Worm (Caenorhabditis elegans) whole organism, L2 larva: ENCODE results near the gene txdc-9.

Experiments
- C34F6.9 ChIP-seq: fragments of 150-350 bp; optimal IDR thresholded peaks from 2 replicates; lab custom pipeline; 2014; ENCODE audit warnings: missing biosample characterization, missing genetic modification characterization
- F13H6.1 ChIP-seq: sonication (generic microtip); optimal IDR thresholded peaks from 2 replicates; lab custom pipeline; 2016; ENCODE audit warnings: missing genetic modification characterization, missing compliant biosample characterization
- R02D3.7 ChIP-seq: fragments of 150-350 bp; optimal IDR thresholded peaks from 2 replicates; lab custom pipeline; 2014; ENCODE audit warnings: missing biosample characterization, missing genetic modification characterization
- ZK546.5 ChIP-seq: sonication (generic microtip); optimal IDR thresholded peaks from 2 replicates; lab custom pipeline; 2017; ENCODE audit warnings: missing biosample characterization, missing genetic modification characterization
- aly-2 ChIP-seq: fragments of 150-350 bp; optimal IDR thresholded peaks from 2 replicates; lab custom pipeline; 2014; ENCODE audit warnings: missing biosample characterization, missing genetic modification characterization
- ama-1 ChIP-seq: fragments of 150-350 bp; optimal IDR thresholded peaks from 2 replicates; lab custom pipeline; 2018; ENCODE audit warnings: inconsistent platforms
- blmp-1 ChIP-seq: sonication (generic microtip); optimal IDR thresholded peaks from 2 replicates; lab custom pipeline; 2017; ENCODE audit warnings: missing genetic modification characterization, mild to moderate bottlenecking, missing compliant biosample characterization, antibody characterized with exemption, moderate library complexity; ENCODE audit not compliant: insufficient read depth
- ceh-16 ChIP-seq: fragments of 150-350 bp; optimal IDR thresholded peaks from 2 replicates; lab custom pipeline; 2014; ENCODE audit warnings: missing biosample characterization, missing genetic modification characterization
- ceh-82 ChIP-seq: fragments of 150-350 bp; optimal IDR thresholded peaks from 2 replicates; lab custom pipeline; 2014; ENCODE audit warnings: missing biosample characterization, missing genetic modification characterization
- crh-2 ChIP-seq: sonication (generic microtip); optimal IDR thresholded peaks from 2 replicates; lab custom pipeline; 2017; ENCODE audit warnings: missing biosample characterization, missing genetic modification characterization
- dmd-4 ChIP-seq: sonication (generic microtip); optimal IDR thresholded peaks from 2 replicates; lab custom pipeline; 2017; ENCODE audit warnings: missing biosample characterization, missing genetic modification characterization
- egl-27 ChIP-seq: sonication (generic microtip); optimal IDR thresholded peaks from 3 replicates; lab custom pipeline; 2017; ENCODE audit warnings: missing biosample characterization, missing genetic modification reagents, missing genetic modification characterization
- elt-1 ChIP-seq: fragments of 150-350 bp; optimal IDR thresholded peaks from 2 replicates; lab custom pipeline; 2014; ENCODE audit warnings: missing biosample characterization, missing genetic modification characterization
- gmeb-1 ChIP-seq: fragments of 150-350 bp; optimal IDR thresholded peaks from 2 replicates; lab custom pipeline; 2014; ENCODE audit warnings: missing biosample characterization, missing genetic modification characterization
- lin-11 ChIP-seq: fragments of 150-350 bp; sonication (generic microtip); optimal IDR thresholded peaks from 2 replicates; lab custom pipeline; 2014; ENCODE audit warnings: missing biosample characterization, missing genetic modification characterization, inconsistent platforms, mixed read lengths
- lin-13 ChIP-seq: fragments of 150-350 bp; optimal IDR thresholded peaks from 2 replicates; lab custom pipeline; 2014; ENCODE audit warnings: missing biosample characterization, missing genetic modification reagents, missing genetic modification characterization
- lin-39 ChIP-seq: fragments of 150-350 bp; optimal IDR thresholded peaks from 2 replicates; lab custom pipeline; 2014; ENCODE audit warnings: missing biosample characterization, missing genetic modification reagents, missing genetic modification characterization
- lsy-2 ChIP-seq, 2 experiments: fragments of 150-350 bp in 1 of 2; sonication (generic microtip) in 1 of 2; optimal IDR thresholded peaks; 2 replicates each; lab custom pipeline; 2014 to 2017; ENCODE audit warnings: missing biosample characterization in 2 of 2, missing genetic modification characterization in 2 of 2
- mab-5 ChIP-seq: fragments of 150-350 bp; optimal IDR thresholded peaks from 2 replicates; lab custom pipeline; 2014; ENCODE audit warnings: missing biosample characterization, missing genetic modification characterization
- mbf-1 ChIP-seq: sonication (generic microtip); optimal IDR thresholded peaks from 2 replicates; lab custom pipeline; 2017; ENCODE audit warnings: missing biosample characterization, missing genetic modification characterization
- mdl-1 ChIP-seq, 2 experiments: fragments of 150-350 bp in 1 of 2; sonication (generic microtip) in 1 of 2; optimal IDR thresholded peaks; 2 replicates each; lab custom pipeline; 2017; ENCODE audit warnings: missing biosample characterization in 2 of 2, missing genetic modification characterization in 2 of 2
- nhr-10 ChIP-seq: sonication (generic microtip); optimal IDR thresholded peaks from 2 replicates; lab custom pipeline; 2017; ENCODE audit warnings: missing biosample characterization, missing genetic modification characterization
- nhr-11 ChIP-seq: fragments of 150-350 bp; optimal IDR thresholded peaks from 2 replicates; lab custom pipeline; 2014; ENCODE audit warnings: missing biosample characterization, missing genetic modification characterization
- nhr-12 ChIP-seq: fragments of 150-350 bp; optimal IDR thresholded peaks from 2 replicates; lab custom pipeline; 2014; ENCODE audit warnings: missing biosample characterization, missing genetic modification characterization
- nhr-129 ChIP-seq: fragments of 150-350 bp; optimal IDR thresholded peaks from 2 replicates; lab custom pipeline; 2014; ENCODE audit warnings: missing biosample characterization, missing genetic modification characterization
- nhr-23 ChIP-seq: fragments of 150-350 bp; optimal IDR thresholded peaks from 2 replicates; lab custom pipeline; 2014; ENCODE audit warnings: missing biosample characterization, missing genetic modification reagents, missing genetic modification characterization
- nhr-237 ChIP-seq: fragments of 150-350 bp; optimal IDR thresholded peaks from 2 replicates; lab custom pipeline; 2014; ENCODE audit warnings: missing biosample characterization, missing genetic modification characterization
- nhr-25 ChIP-seq: fragments of 150-350 bp; sonication (generic microtip); optimal IDR thresholded peaks from 3 replicates; lab custom pipeline; 2014; ENCODE audit warnings: missing biosample characterization, missing genetic modification characterization
- nhr-6 ChIP-seq: fragments of 150-350 bp; optimal IDR thresholded peaks from 2 replicates; lab custom pipeline; 2014; ENCODE audit warnings: missing biosample characterization, missing genetic modification characterization
- nhr-77 ChIP-seq: fragments of 150-350 bp; optimal IDR thresholded peaks from 2 replicates; lab custom pipeline; 2014; ENCODE audit warnings: missing biosample characterization, missing genetic modification characterization
- peb-1 ChIP-seq: fragments of 150-350 bp; optimal IDR thresholded peaks from 2 replicates; lab custom pipeline; 2014; ENCODE audit warnings: missing biosample characterization, missing genetic modification characterization
- skn-1 ChIP-seq: sonication (generic microtip); optimal IDR thresholded peaks from 2 replicates; lab custom pipeline; 2017; ENCODE audit warnings: missing biosample characterization, missing genetic modification characterization
- sma-3 ChIP-seq: sonication (generic microtip); optimal IDR thresholded peaks from 2 replicates; lab custom pipeline; 2016; ENCODE audit warnings: missing genetic modification reagents, missing genetic modification characterization, missing compliant biosample characterization
- sma-9 ChIP-seq, 2 experiments: fragments of 150-350 bp in 1 of 2; sonication (generic microtip) in 1 of 2; optimal IDR thresholded peaks; 2 replicates each; lab custom pipeline; 2014 to 2016; ENCODE audit warnings: missing genetic modification characterization in 2 of 2, mild to moderate bottlenecking in 1 of 2, missing biosample characterization in 1 of 2, missing compliant biosample characterization in 1 of 2, missing genetic modification reagents in 1 of 2, moderate library complexity in 1 of 2
- snpc-4 ChIP-seq: fragments of 150-350 bp; optimal IDR thresholded peaks from 2 replicates; lab custom pipeline; 2014; ENCODE audit warnings: missing biosample characterization, missing genetic modification characterization
- unc-39 ChIP-seq: fragments of 150-350 bp; optimal IDR thresholded peaks from 2 replicates; lab custom pipeline; 2014; ENCODE audit warnings: missing biosample characterization, missing genetic modification characterization
- unc-55 ChIP-seq: fragments of 150-350 bp; sonication (generic microtip); optimal IDR thresholded peaks from 3 replicates; lab custom pipeline; 2014; ENCODE audit warnings: missing biosample characterization, missing genetic modification reagents, missing genetic modification characterization
- unc-62 ChIP-seq: fragments of 150-350 bp; optimal IDR thresholded peaks from 2 replicates; lab custom pipeline; 2014; ENCODE audit warnings: missing biosample characterization, missing genetic modification reagents, missing genetic modification characterization
- zag-1 ChIP-seq: fragments of 150-350 bp; optimal IDR thresholded peaks from 2 replicates; lab custom pipeline; 2014; ENCODE audit warnings: missing biosample characterization, missing genetic modification characterization
- ztf-1 ChIP-seq: fragments of 200-800 bp; sonication (Bioruptor generic); conservative IDR thresholded peaks from 2 replicates; pipeline ENCODE4 v1.3.6; 2022; ENCODE audit warnings: missing genetic modification characterization, missing compliant biosample characterization
- ztf-11 ChIP-seq: sonication (generic microtip); optimal IDR thresholded peaks from 2 replicates; lab custom pipeline; 2017; ENCODE audit warnings: missing biosample characterization, missing genetic modification characterization

The txdc-9 gene

ce11 chrIII:6430834-6431233 is 1.1 kb upstream of the txdc-9 start, which contains the start of gene popl-1:
TSS of gene popl-1 (minus strand) at chrIII:6430934.
- no peak for TF ChIP-seq gmeb-1 (tag; lab: Kevin White, UChicago)
- no peak for TF ChIP-seq unc-62 (GFP tag; lab: Kevin White, UChicago)
- no peak for TF ChIP-seq unc-39 (tag; lab: Kevin White, UChicago)
- no peak for TF ChIP-seq C34F6.9 (tag; lab: Kevin White, UChicago)
- TF ChIP-seq nhr-25 (tag; lab: Kevin White, UChicago): no peak
- no peak for TF ChIP-seq nhr-129 (tag; lab: Kevin White, UChicago)
- no peak for TF ChIP-seq nhr-11 (tag; lab: Kevin White, UChicago)
- no peak for TF ChIP-seq lin-13 (GFP tag; lab: Kevin White, UChicago)
- TF ChIP-seq egl-27 (tag; lab: Kevin White, UChicago): no peak
- TF ChIP-seq unc-55 (GFP tag; lab: Kevin White, UChicago): no peak
- no peak for TF ChIP-seq ceh-82
- no peak for TF ChIP-seq aly-2
- TF ChIP-seq zag-1 (tag; lab: Kevin White, UChicago): no peak
- TF ChIP-seq sma-3: no peak
- TF ChIP-seq elt-1: no peak
- TF ChIP-seq nhr-12: no peak
- TF ChIP-seq mbf-1: no peak
- TF ChIP-seq ztf-1: no peak
- TF ChIP-seq snpc-4 (tag; lab: Kevin White, UChicago): no peak

- no peak for TF ChIP-seq unc-62 (GFP tag; lab: Kevin White, UChicago)
- TF ChIP-seq ZK546.5 (tag; lab: Kevin White, UChicago): no peak
- no peak for TF ChIP-seq blmp-1 (tag; lab: Kevin White, UChicago)
- no peak for TF ChIP-seq ztf-11 (tag; lab: Kevin White, UChicago)
- TF ChIP-seq nhr-10 (tag; lab: Kevin White, UChicago): no peak
- no peak for TF ChIP-seq unc-55 (GFP tag; lab: Kevin White, UChicago)
- no peak for TF ChIP-seq sma-3
- TF ChIP-seq ama-1: no peak
- no peak for TF ChIP-seq nhr-23 (tag; lab: Kevin White, UChicago)
- TF ChIP-seq ceh-16: no peak
- no peak for TF ChIP-seq R02D3.7 (tag; lab: Kevin White, UChicago)
- no peak for TF ChIP-seq C34F6.9 (tag; lab: Kevin White, UChicago)
- no peak for TF ChIP-seq lsy-2 (tag; optimal IDR thresholded peaks at IDR 0.05; lab: Kevin White, UChicago)
Measured at ce11 chrIII:6432939-6433338, 961 bp downstream of the txdc-9 start, which contains the start of gene vps-16. TSS of gene vps-16 (plus strand) at chrIII:6433239.

- TF ChIP-seq C34F6.9 (tag; lab: Kevin White, UChicago) (no peak), unc-39 (tag; lab: Kevin White, UChicago) (no peak), aly-2 (no peak), blmp-1 (tag; lab: Kevin White, UChicago) (no peak), dmd-4 (no peak), crh-2 (no peak), F13H6.1 (tag; lab: Kevin White, UChicago) (no peak), nhr-23 (tag; lab: Kevin White, UChicago) (no peak), mab-5 (tag; lab: Kevin White, UChicago) (no peak), ztf-1 (no peak), nhr-10 (tag; lab: Kevin White, UChicago) (no peak)
- TF ChIP-seq, all 48 proteins: peak for 0
Measured at ce11 chrIII:6436308-6436707, 4.3 kb downstream of the txdc-9 start, which contains the start of gene C05D11.1. TSS of gene C05D11.1 (plus strand) at chrIII:6436608.

- TF ChIP-seq nhr-25 (tag; lab: Kevin White, UChicago) (no peak), ceh-82 (no peak)
- TF ChIP-seq, all 48 proteins: peak for 0
Measured at ce11 chrIII:6439854-6440253, 7.9 kb downstream of the txdc-9 start.

- no peak for TF ChIP-seq ZK546.5 (tag; lab: Kevin White, UChicago)
- no peak for TF ChIP-seq mdl-1 (tag; optimal IDR thresholded peaks at IDR 0.05; lab: Kevin White, UChicago)
- no peak for TF ChIP-seq zag-1 (tag; lab: Kevin White, UChicago)
- TF ChIP-seq egl-27 (tag; lab: Kevin White, UChicago): no peak
- no peak for TF ChIP-seq elt-1
- TF ChIP-seq F13H6.1 (tag; lab: Kevin White, UChicago): no peak
- no peak for TF ChIP-seq nhr-77 (tag; lab: Kevin White, UChicago)
- TF ChIP-seq R02D3.7 (tag; lab: Kevin White, UChicago): no peak
- TF ChIP-seq lin-39 (tag; lab: Kevin White, UChicago): no peak
- TF ChIP-seq nhr-6 (tag; lab: Kevin White, UChicago): no peak
- no peak for TF ChIP-seq lin-11 (tag; lab: Kevin White, UChicago)
- TF ChIP-seq blmp-1 (tag; lab: Kevin White, UChicago): peak; percentile 21
- no peak for TF ChIP-seq nhr-11 (tag; lab: Kevin White, UChicago)
- no peak for TF ChIP-seq nhr-10 (tag; lab: Kevin White, UChicago)
- TF ChIP-seq nhr-23 (tag; lab: Kevin White, UChicago): no peak
- no peak for TF ChIP-seq mab-5 (tag; lab: Kevin White, UChicago)
- TF ChIP-seq peb-1 (tag; lab: Kevin White, UChicago): no peak
- TF ChIP-seq nhr-237 (tag; lab: Kevin White, UChicago): no peak
- TF ChIP-seq crh-2: peak; percentile 16
- no peak for TF ChIP-seq skn-1 (tag; lab: Kevin White, UChicago)
- peak; percentile 22 for TF ChIP-seq sma-9 (GFP tag; optimal IDR thresholded peaks at IDR 0.05; lab: Kevin White, UChicago)
- no peak for TF ChIP-seq sma-9 (tag; optimal IDR thresholded peaks at IDR 0.05; lab: Kevin White, UChicago)
- TF ChIP-seq ceh-82: no peak
- no peak for TF ChIP-seq dmd-4
- no peak for TF ChIP-seq ztf-1
Measured at ce11 chrIII:6442305-6443125, 10.5 kb downstream of the txdc-9 start, which contains the start of gene mel-32. TSS of gene mel-32 (minus strand) at chrIII:6443000.
